Worm (Caenorhabditis elegans): Measurements from ENCODE around the gene F22B5.6.

F22B5.6 gene

ce11 chrII:8479337-8479736, 23.3 kb upstream of the F22B5.6 start:
- no peak for TF ChIP-seq B0310.2 (tag; optimal IDR thresholded peaks at IDR 0.05)
- no peak for TF ChIP-seq tra-4 (tag; optimal IDR thresholded peaks at IDR 0.05)
- TF ChIP-seq sea-1 (GFP tag; conservative IDR thresholded peaks at IDR 0.05) = no peak
- no peak for TF ChIP-seq hnd-1 (tag; optimal IDR thresholded peaks at IDR 0.05)
- TF ChIP-seq tbx-37 (GFP tag; conservative IDR thresholded peaks at IDR 0.05) = no peak

DNA sequence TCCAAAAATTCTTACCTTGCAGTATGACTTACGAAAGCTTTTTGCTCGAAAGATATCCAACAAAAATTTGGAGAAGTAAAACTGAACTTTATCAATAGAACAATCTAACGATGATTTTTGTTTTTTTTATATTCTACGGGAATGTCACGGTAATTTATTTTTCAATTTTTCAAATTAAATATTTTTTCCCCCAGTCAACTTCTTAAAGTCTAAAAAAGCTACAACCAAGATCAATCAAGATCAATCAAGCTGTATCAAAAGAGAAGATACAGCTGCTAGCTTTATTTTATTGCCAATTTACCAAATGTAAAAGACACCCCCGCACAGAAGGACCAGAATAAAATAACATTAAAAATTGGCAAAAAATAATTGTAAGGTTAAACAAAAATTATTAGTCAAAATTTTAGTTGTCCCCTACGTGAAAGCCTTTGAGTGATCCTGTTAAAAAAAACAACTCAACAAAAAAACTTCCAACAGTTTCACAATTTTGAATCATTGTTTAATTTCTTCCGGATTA, 19.4 kb upstream of the F22B5.6 start, which contains the start of the genes M05D6.1 and M05D6.3:
M05D6.1 (minus strand) TSS at position 101 of the 517 bp plus-strand sequence.
M05D6.3 (plus strand) TSS at position 467 of the 517 bp plus-strand sequence.
- TF ChIP-seq ama-1 (optimal IDR thresholded peaks at IDR 0.05) (no peak), ceh-36 (tag; optimal IDR thresholded peaks at IDR 0.05) (no peak), tra-4 (tag; optimal IDR thresholded peaks at IDR 0.05) (no peak), tbx-37 (GFP tag; conservative IDR thresholded peaks at IDR 0.05) (no peak), ceh-13 (GFP tag; optimal IDR thresholded peaks at IDR 0.05) (no peak)

ce11 chrII:8472916-8473315, 16.9 kb upstream of the F22B5.6 start:
- TF ChIP-seq tbx-37 (GFP tag; conservative IDR thresholded peaks at IDR 0.05) (no peak), ama-1 (optimal IDR thresholded peaks at IDR 0.05) (no peak), ceh-36 (tag; optimal IDR thresholded peaks at IDR 0.05) (no peak), B0310.2 (tag; optimal IDR thresholded peaks at IDR 0.05) (no peak), hmbx-1 (tag; optimal IDR thresholded peaks at IDR 0.05) (no peak), pes-1 (GFP tag; IDR thresholded peaks at IDR 0.05) (no peak), hnd-1 (tag; optimal IDR thresholded peaks at IDR 0.05) (no peak), hmg-4 (GFP tag; optimal IDR thresholded peaks at IDR 0.05) (no peak), flt-1 (GFP tag; IDR thresholded peaks at IDR 0.05) (no peak), tra-4 (tag; optimal IDR thresholded peaks at IDR 0.05) (no peak), ceh-13 (GFP tag; optimal IDR thresholded peaks at IDR 0.05) (no peak), ets-7 (tag; optimal IDR thresholded peaks at IDR 0.05) (no peak), tbx-11 (GFP tag; IDR thresholded peaks at IDR 0.05) (no peak), aly-1 (tag; optimal IDR thresholded peaks at IDR 0.05) (no peak), sea-1 (GFP tag; conservative IDR thresholded peaks at IDR 0.05) (no peak)

- TF ChIP-seq F13C5.2 (tag; optimal IDR thresholded peaks at IDR 0.05) (no peak), tra-4 (tag; optimal IDR thresholded peaks at IDR 0.05) (no peak), B0310.2 (tag; optimal IDR thresholded peaks at IDR 0.05) (no peak), ama-1 (optimal IDR thresholded peaks at IDR 0.05) (no peak), tbx-37 (GFP tag; conservative IDR thresholded peaks at IDR 0.05) (no peak), pes-1 (GFP tag; IDR thresholded peaks at IDR 0.05) (no peak), aly-1 (tag; optimal IDR thresholded peaks at IDR 0.05) (no peak)
These were observed 15.1 kb upstream of the F22B5.6 start, which contains the start of gene M05D6.8 for ce11 chrII:8471139-8471538. M05D6.8 (minus strand) TSS chrII:8471239.

DNA sequence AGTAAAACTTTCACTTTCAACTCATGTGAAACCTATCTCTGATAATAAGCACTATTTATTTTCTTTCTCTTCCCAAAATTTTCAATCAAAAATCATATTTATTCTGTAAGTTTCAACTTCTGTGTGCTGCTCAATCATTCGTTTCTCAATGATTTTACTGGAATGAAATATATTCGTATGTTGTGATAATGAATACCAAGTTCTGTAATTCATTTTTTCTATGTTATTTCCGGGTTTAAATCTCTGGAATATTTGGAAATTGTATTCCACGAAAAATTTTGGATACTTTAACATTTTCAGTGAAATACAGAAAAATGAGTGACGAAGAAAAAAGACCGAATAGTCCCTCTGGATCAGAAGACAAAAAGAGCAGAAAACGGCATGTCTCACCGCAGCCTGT, 11.8 kb upstream of the F22B5.6 start, which contains the start of gene M05D6.2:
M05D6.2 (plus strand) TSS at position 301 of the 400 bp plus-strand sequence.
- no peak for TF ChIP-seq tbx-11 (GFP tag; IDR thresholded peaks at IDR 0.05)
- TF ChIP-seq hmg-4 (GFP tag; optimal IDR thresholded peaks at IDR 0.05) = no peak
- TF ChIP-seq ceh-36 (tag; optimal IDR thresholded peaks at IDR 0.05) = no peak
- no peak for TF ChIP-seq tbx-37 (GFP tag; conservative IDR thresholded peaks at IDR 0.05)
- TF ChIP-seq flt-1 (GFP tag; IDR thresholded peaks at IDR 0.05) = no peak
- no peak for TF ChIP-seq aly-1 (tag; optimal IDR thresholded peaks at IDR 0.05)
- TF ChIP-seq ama-1 (optimal IDR thresholded peaks at IDR 0.05) = no peak
- TF ChIP-seq hnd-1 (tag; optimal IDR thresholded peaks at IDR 0.05) = no peak
- TF ChIP-seq F13C5.2 (tag; optimal IDR thresholded peaks at IDR 0.05) = no peak

- no peak for TF ChIP-seq B0310.2 (tag; optimal IDR thresholded peaks at IDR 0.05)
- TF ChIP-seq pes-1 (GFP tag; IDR thresholded peaks at IDR 0.05) = no peak
- TF ChIP-seq ceh-36 (tag; optimal IDR thresholded peaks at IDR 0.05) = no peak
- TF ChIP-seq hnd-1 (tag; optimal IDR thresholded peaks at IDR 0.05) = no peak
- TF ChIP-seq ets-7 (tag; optimal IDR thresholded peaks at IDR 0.05) = no peak
- TF ChIP-seq tbx-37 (GFP tag; conservative IDR thresholded peaks at IDR 0.05) = no peak
- TF ChIP-seq hmg-4 (GFP tag; optimal IDR thresholded peaks at IDR 0.05) = no peak
- TF ChIP-seq sea-1 (GFP tag; conservative IDR thresholded peaks at IDR 0.05) = no peak
- no peak for TF ChIP-seq scrt-1 (GFP tag; IDR thresholded peaks at IDR 0.05)
- no peak for TF ChIP-seq tra-4 (tag; optimal IDR thresholded peaks at IDR 0.05)
- TF ChIP-seq tbx-11 (GFP tag; IDR thresholded peaks at IDR 0.05) = no peak
- no peak for TF ChIP-seq hmbx-1 (tag; optimal IDR thresholded peaks at IDR 0.05)
- no peak for TF ChIP-seq F13C5.2 (tag; optimal IDR thresholded peaks at IDR 0.05)
- TF ChIP-seq ama-1 (optimal IDR thresholded peaks at IDR 0.05) = no peak
- no peak for TF ChIP-seq ceh-13 (GFP tag; optimal IDR thresholded peaks at IDR 0.05)
- no peak for TF ChIP-seq aly-1 (tag; optimal IDR thresholded peaks at IDR 0.05)
- no peak for TF ChIP-seq flt-1 (GFP tag; IDR thresholded peaks at IDR 0.05)
These were observed 10.9 kb upstream of the F22B5.6 start, which contains the start of gene F22B5.10 for ce11 chrII:8466874-8467273. F22B5.10 (plus strand) TSS chrII:8467174.

DNA sequence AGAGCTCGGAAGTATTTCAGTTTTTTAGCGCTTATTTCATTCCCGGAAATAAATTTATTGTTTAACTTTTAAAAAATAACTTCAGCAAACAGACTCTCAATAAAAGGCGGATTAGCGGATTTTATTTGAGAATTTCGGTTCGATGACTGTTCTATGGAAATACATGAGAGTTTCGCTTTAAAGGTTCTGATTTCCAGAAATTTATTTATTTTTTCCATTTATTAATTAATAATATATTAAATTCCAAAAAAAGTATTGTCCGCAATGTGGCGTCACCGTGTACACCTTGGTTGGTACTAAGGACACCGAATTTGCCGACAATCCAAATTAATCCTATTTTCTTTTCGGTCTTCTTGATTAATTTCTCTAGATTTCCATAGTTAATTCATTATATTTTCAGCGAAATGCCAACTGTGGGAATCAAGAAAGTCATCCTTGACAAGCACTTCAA, 8.5 kb upstream of the F22B5.6 start, which contains the start of gene fars-3:
fars-3 (plus strand) TSS at position 401 of the 451 bp plus-strand sequence.
- TF ChIP-seq ceh-36 (tag; optimal IDR thresholded peaks at IDR 0.05) = peak; percentile 45
- TF ChIP-seq tra-4 (tag; optimal IDR thresholded peaks at IDR 0.05) = no peak

ce11 chrII:8457438-8457837, 1.4 kb upstream of the F22B5.6 start, which contains the start of gene zyg-9:
zyg-9 (plus strand) TSS chrII:8457818.
- TF ChIP-seq scrt-1 (GFP tag; IDR thresholded peaks at IDR 0.05) (no peak), flt-1 (GFP tag; IDR thresholded peaks at IDR 0.05) (no peak), aly-1 (tag; optimal IDR thresholded peaks at IDR 0.05) (no peak), ceh-13 (GFP tag; optimal IDR thresholded peaks at IDR 0.05) (no peak), sea-1 (GFP tag; conservative IDR thresholded peaks at IDR 0.05) (no peak), ama-1 (optimal IDR thresholded peaks at IDR 0.05) (no peak), hnd-1 (tag; optimal IDR thresholded peaks at IDR 0.05) (no peak), ceh-36 (tag; optimal IDR thresholded peaks at IDR 0.05) (no peak), B0310.2 (tag; optimal IDR thresholded peaks at IDR 0.05) (no peak), tbx-11 (GFP tag; IDR thresholded peaks at IDR 0.05) (no peak), hmg-4 (GFP tag; optimal IDR thresholded peaks at IDR 0.05) (no peak), hmbx-1 (tag; optimal IDR thresholded peaks at IDR 0.05) (no peak)
